Worm (Caenorhabditis elegans): ENCODE data around the gene cdf-2.

cdf-2 gene

DNA sequence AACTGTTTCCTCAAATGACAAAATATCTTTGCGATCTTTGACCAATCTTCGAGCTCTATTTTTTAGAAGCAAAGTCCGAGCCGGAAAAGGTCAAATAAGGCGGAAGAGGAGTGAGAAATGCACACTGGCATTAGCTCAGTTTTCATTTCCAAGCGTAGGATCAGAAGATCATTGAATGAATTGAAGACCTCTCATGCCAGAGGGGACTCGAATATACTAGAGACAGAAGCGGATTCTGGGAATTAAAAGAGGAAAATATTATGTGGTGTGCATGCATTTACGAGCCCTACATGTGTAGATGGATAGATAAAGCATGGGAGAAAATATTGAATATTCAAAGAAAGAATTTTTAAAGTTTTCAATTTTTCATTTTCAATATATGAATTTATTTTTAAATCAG lies 46.7 kb upstream of the cdf-2 start (continued):
- no peak for TF ChIP-seq aha-1 (tag; optimal IDR thresholded peaks at IDR 0.05)
- no peak for TF ChIP-seq lin-39 (tag; optimal IDR thresholded peaks at IDR 0.05)
- peak; percentile 8 for TF ChIP-seq tbx-2 (tag; optimal IDR thresholded peaks at IDR 0.05)
- TF ChIP-seq unc-130 (tag; optimal IDR thresholded peaks at IDR 0.05): no peak
- TF ChIP-seq aly-2 (tag; optimal IDR thresholded peaks at IDR 0.05): no peak
- no peak for TF ChIP-seq dsc-1 (tag; optimal IDR thresholded peaks at IDR 0.05)
- no peak for TF ChIP-seq snu-23 (GFP tag; optimal IDR thresholded peaks at IDR 0.05)
- no peak for TF ChIP-seq sox-4 (tag; optimal IDR thresholded peaks at IDR 0.05)
- TF ChIP-seq nhr-85 (tag): no peak
- TF ChIP-seq mep-1 (tag; optimal IDR thresholded peaks at IDR 0.05): no peak
- no peak for TF ChIP-seq ama-1 (optimal IDR thresholded peaks at IDR 0.05)
- TF ChIP-seq nhr-77 (tag; optimal IDR thresholded peaks at IDR 0.05): no peak
- no peak for TF ChIP-seq mef-2 (tag; optimal IDR thresholded peaks at IDR 0.05)

- TF ChIP-seq ceh-8 (GFP tag; optimal IDR thresholded peaks at IDR 0.05) (no peak), mep-1 (tag; optimal IDR thresholded peaks at IDR 0.05) (peak; percentile 13), nhr-19 (GFP tag; conservative IDR thresholded peaks at IDR 0.05) (no peak), dsc-1 (tag; optimal IDR thresholded peaks at IDR 0.05) (peak; percentile 74), nhr-71 (tag; optimal IDR thresholded peaks at IDR 0.05) (peak; percentile 22), unc-86 (tag; optimal IDR thresholded peaks at IDR 0.05) (peak; percentile 51), lin-14 (GFP tag; optimal IDR thresholded peaks at IDR 0.05) (peak; percentile 4), efl-1 (optimal IDR thresholded peaks at IDR 0.05) (no peak), efl-1 (GFP tag; optimal IDR thresholded peaks at IDR 0.05 in 1 of 2) (peak in 1 of 2 experiments; percentile 25)
Measured at ce11 chrX:12512472-12513137, 45.9 kb upstream of the cdf-2 start.

ce11 chrX:12511384-12512007 lies 44.8 kb upstream of the cdf-2 start:
- TF ChIP-seq fkh-8 (tag; optimal IDR thresholded peaks at IDR 0.05) (peak; percentile 20), nhr-85 (tag) (peak; percentile 97), F16B12.6 (tag; optimal IDR thresholded peaks at IDR 0.05) (no peak), ztf-11 (tag; optimal IDR thresholded peaks at IDR 0.05) (no peak), nhr-71 (tag; optimal IDR thresholded peaks at IDR 0.05) (peak; percentile 11), lin-14 (GFP tag; optimal IDR thresholded peaks at IDR 0.05) (peak; percentile 74), snpc-4 (tag; optimal IDR thresholded peaks at IDR 0.05) (no peak), mef-2 (tag; optimal IDR thresholded peaks at IDR 0.05) (no peak), nhr-20 (tag; optimal IDR thresholded peaks at IDR 0.05) (peak; percentile 50), nhr-90 (tag; optimal IDR thresholded peaks at IDR 0.05; ENCODE audit: poor library complexity) (peak; percentile 47), nhr-19 (GFP tag; conservative IDR thresholded peaks at IDR 0.05) (peak; percentile 17; the same call in 1 of the 2 replicates), snu-23 (GFP tag; optimal IDR thresholded peaks at IDR 0.05) (peak; percentile 11), rnt-1 (tag; optimal IDR thresholded peaks at IDR 0.05) (peak; percentile 25), efl-3 (GFP tag; optimal IDR thresholded peaks at IDR 0.05) (peak; percentile 45), hpl-2 (GFP tag; optimal IDR thresholded peaks at IDR 0.05) (no peak), egl-13 (tag; optimal IDR thresholded peaks at IDR 0.05) (peak; percentile 45)

ce11 chrX:12510148-12510785 lies 43.5 kb upstream of the cdf-2 start:
- TF ChIP-seq ceh-88 (GFP tag; IDR thresholded peaks at IDR 0.05): no peak
- TF ChIP-seq ceh-8 (GFP tag; optimal IDR thresholded peaks at IDR 0.05): peak; percentile 35
- no peak for TF ChIP-seq nhr-84 (tag; optimal IDR thresholded peaks at IDR 0.05)
- peak; percentile 16 for TF ChIP-seq fkh-10 (GFP tag; optimal IDR thresholded peaks at IDR 0.05)
- TF ChIP-seq unc-130 (tag; optimal IDR thresholded peaks at IDR 0.05): peak; percentile 71
- TF ChIP-seq lin-35 (GFP tag; optimal IDR thresholded peaks at IDR 0.05): peak; percentile 9 to 23
- no peak for TF ChIP-seq sptf-1 (tag; optimal IDR thresholded peaks at IDR 0.05)
- peak; percentile 75 for TF ChIP-seq nhr-47 (tag; optimal IDR thresholded peaks at IDR 0.05)
- TF ChIP-seq nhr-90 (tag; optimal IDR thresholded peaks at IDR 0.05; ENCODE audit: poor library complexity): peak; percentile 39
- 0 out of 2 replicates have a peak, but pooled peaks have one; percentile 6 for TF ChIP-seq mab-9 (GFP tag; IDR thresholded peaks at IDR 0.05)
- peak; percentile 51 for TF ChIP-seq C16A3.4 (tag; optimal IDR thresholded peaks at IDR 0.05)
- peak; percentile 90 for TF ChIP-seq nhr-71 (tag; optimal IDR thresholded peaks at IDR 0.05)
- peak; percentile 80 for TF ChIP-seq fkh-8 (tag; optimal IDR thresholded peaks at IDR 0.05)
- TF ChIP-seq snu-23 (GFP tag; optimal IDR thresholded peaks at IDR 0.05): peak; percentile 88
- peak; percentile 14 for TF ChIP-seq mef-2 (tag; optimal IDR thresholded peaks at IDR 0.05)
- peak; percentile 52 for TF ChIP-seq irx-1 (tag; optimal IDR thresholded peaks at IDR 0.05)
- peak; percentile 80 for TF ChIP-seq unc-86 (tag; optimal IDR thresholded peaks at IDR 0.05)
- no peak for TF ChIP-seq hlh-4 (tag; optimal IDR thresholded peaks at IDR 0.05)
- peak; percentile 20 for TF ChIP-seq skn-1 (tag; optimal IDR thresholded peaks at IDR 0.05)
- peak; percentile 72 for TF ChIP-seq rnt-1 (tag; optimal IDR thresholded peaks at IDR 0.05)
- TF ChIP-seq unc-98 (GFP tag; IDR thresholded peaks at IDR 0.05): no peak
- peak; percentile 12 to 27 for TF ChIP-seq efl-1 (optimal IDR thresholded peaks at IDR 0.05)
- TF ChIP-seq efl-1 (GFP tag; optimal IDR thresholded peaks at IDR 0.05 in 1 of 2): peak in 1 of 2 experiments; percentile 58
- no peak for TF ChIP-seq C04F5.9 (tag; optimal IDR thresholded peaks at IDR 0.05)

Data from whole organism, L1 larva.